Worm (Caenorhabditis elegans): Measurements from ENCODE around the gene cope-1.

Gene cope-1

ce11 chrIII:13426036-13426435 lies at the start of gene cope-1:
Gene cope-1 (plus strand): TSS chrIII:13426264.
- peak; percentile 4 for TF ChIP-seq mep-1 (tag; optimal IDR thresholded peaks at IDR 0.05)
- TF ChIP-seq ces-1 (GFP tag; optimal IDR thresholded peaks at IDR 0.05), result peak; percentile 37
- TF ChIP-seq drap-1 (GFP tag; optimal IDR thresholded peaks at IDR 0.05), result no peak
- peak; percentile 39 for TF ChIP-seq lsy-2 (tag; optimal IDR thresholded peaks at IDR 0.05)
- TF ChIP-seq elt-1 (tag; optimal IDR thresholded peaks at IDR 0.05; ENCODE audit: borderline replicate concordance, insufficient read depth), result no peak

- TF ChIP-seq bed-3 (GFP tag; optimal IDR thresholded peaks at IDR 0.05) (no peak), nhr-2 (tag; optimal IDR thresholded peaks at IDR 0.05) (no peak), lin-32 (GFP tag; optimal IDR thresholded peaks at IDR 0.05) (no peak), unc-120 (tag; optimal IDR thresholded peaks at IDR 0.05; ENCODE audit: poor library complexity, severe bottlenecking) (no peak), ces-1 (GFP tag; optimal IDR thresholded peaks at IDR 0.05) (peak; percentile 87)
Observed at ce11 chrIII:13376304-13376760, 49.7 kb upstream of the cope-1 start, which contains the start of gene lis-1. Gene lis-1 (minus strand): TSS chrIII:13376710.

- TF ChIP-seq sem-2 (GFP tag; optimal IDR thresholded peaks at IDR 0.05), result no peak
- no peak for TF ChIP-seq elt-3 (tag; optimal IDR thresholded peaks at IDR 0.05)
- no peak for TF ChIP-seq mab-5 (tag; optimal IDR thresholded peaks at IDR 0.05)
- no peak for TF ChIP-seq nhr-2 (tag; optimal IDR thresholded peaks at IDR 0.05)
- TF ChIP-seq cnd-1 (tag; optimal IDR thresholded peaks at IDR 0.05), result no peak
- TF ChIP-seq unc-62 (GFP tag; optimal IDR thresholded peaks at IDR 0.05), result no peak
- no peak for TF ChIP-seq nhr-28 (tag; optimal IDR thresholded peaks at IDR 0.05)
- TF ChIP-seq ceh-39 (tag; optimal IDR thresholded peaks at IDR 0.05), result no peak
- no peak for TF ChIP-seq flh-1 (GFP tag; optimal IDR thresholded peaks at IDR 0.05)
- TF ChIP-seq ham-2 (GFP tag; optimal IDR thresholded peaks at IDR 0.05), result no peak
- TF ChIP-seq elt-1 (tag; optimal IDR thresholded peaks at IDR 0.05; ENCODE audit: borderline replicate concordance, insufficient read depth), result no peak
- TF ChIP-seq snpc-4 (tag; optimal IDR thresholded peaks at IDR 0.05), result no peak
- no peak for TF ChIP-seq unc-120 (tag; optimal IDR thresholded peaks at IDR 0.05; ENCODE audit: poor library complexity, severe bottlenecking)
- no peak for TF ChIP-seq hlh-1 (tag; optimal IDR thresholded peaks at IDR 0.05)
- TF ChIP-seq lsy-2 (tag; optimal IDR thresholded peaks at IDR 0.05), result no peak
- no peak for TF ChIP-seq nhr-237 (tag; optimal IDR thresholded peaks at IDR 0.05)
- TF ChIP-seq bed-3 (GFP tag; optimal IDR thresholded peaks at IDR 0.05), result no peak
- no peak for TF ChIP-seq nhr-12 (tag; optimal IDR thresholded peaks at IDR 0.05)
Observed at ce11 chrIII:13377249-13377648, 48.8 kb upstream of the cope-1 start.

ce11 chrIII:13378242-13378641 lies 47.8 kb upstream of the cope-1 start, which contains the start of gene T03F6.10:
Gene T03F6.10 (minus strand): TSS chrIII:13378342.
- TF ChIP-seq drap-1 (GFP tag; optimal IDR thresholded peaks at IDR 0.05) (no peak), bed-3 (GFP tag; optimal IDR thresholded peaks at IDR 0.05) (no peak), zip-8 (tag; optimal IDR thresholded peaks at IDR 0.05) (no peak), unc-120 (tag; optimal IDR thresholded peaks at IDR 0.05; ENCODE audit: poor library complexity, severe bottlenecking) (no peak), nhr-237 (tag; optimal IDR thresholded peaks at IDR 0.05) (no peak), sptf-1 (tag; optimal IDR thresholded peaks at IDR 0.05) (no peak), pha-4 (tag; optimal IDR thresholded peaks at IDR 0.05) (no peak), sem-2 (GFP tag; optimal IDR thresholded peaks at IDR 0.05) (no peak)

ce11 chrIII:13380196-13380595 lies 45.9 kb upstream of the cope-1 start, which contains the start of gene T03F6.6:
Gene T03F6.6 (minus strand): TSS chrIII:13380296.
- TF ChIP-seq drap-1 (GFP tag; optimal IDR thresholded peaks at IDR 0.05) (no peak), mep-1 (tag; optimal IDR thresholded peaks at IDR 0.05) (no peak), pha-4 (tag; optimal IDR thresholded peaks at IDR 0.05) (no peak), elt-1 (tag; optimal IDR thresholded peaks at IDR 0.05; ENCODE audit: borderline replicate concordance, insufficient read depth) (no peak), flh-1 (GFP tag; optimal IDR thresholded peaks at IDR 0.05) (no peak), ceh-83 (GFP tag; optimal IDR thresholded peaks at IDR 0.05) (no peak), ztf-11 (tag; optimal IDR thresholded peaks at IDR 0.05) (no peak)

- TF ChIP-seq nhr-76 (tag; optimal IDR thresholded peaks at IDR 0.05) (no peak), hlh-1 (tag; optimal IDR thresholded peaks at IDR 0.05) (no peak), sptf-1 (tag; optimal IDR thresholded peaks at IDR 0.05) (no peak), unc-62 (GFP tag; optimal IDR thresholded peaks at IDR 0.05) (no peak), ceh-43 (GFP tag; optimal IDR thresholded peaks at IDR 0.05) (no peak), mab-5 (tag; optimal IDR thresholded peaks at IDR 0.05) (no peak), tbx-8 (GFP tag; optimal IDR thresholded peaks at IDR 0.05) (no peak), lsy-2 (tag; optimal IDR thresholded peaks at IDR 0.05) (no peak)
Observed at ce11 chrIII:13380881-13381280, 45.2 kb upstream of the cope-1 start.
